Worm (Caenorhabditis elegans): ENCODE data around the gene cyd-1.

ce11 chrII:13036717-13037116 is 56.3 kb downstream of the cyd-1 start, which contains the start of gene F18A11.3:
- TF ChIP-seq pha-4 (tag; optimal IDR thresholded peaks at IDR 0.05): no peak
- TF ChIP-seq F23B12.7 (tag; optimal IDR thresholded peaks at IDR 0.05; ENCODE audit: insufficient read depth): no peak
- no peak for TF ChIP-seq T07F8.4 (tag; optimal IDR thresholded peaks at IDR 0.05)

Measured in whole organism, young adult.